Fruit fly (Drosophila melanogaster): Measurements from ENCODE around the gene Pex11c.

dm6 chr3R:23225266-23225665 is 32.9 kb upstream of the Pex11c start:
- TF ChIP-seq kay (GFP tag; ENCODE audit: borderline replicate concordance) (peak; percentile 90), Clk (GFP tag; optimal IDR thresholded peaks at IDR 0.05) (peak; percentile 18), CG5204 (GFP tag; optimal IDR thresholded peaks at IDR 0.05) (no peak), Hr96 (GFP tag; optimal IDR thresholded peaks at IDR 0.05) (peak; percentile 59), CG14711 (tag; optimal IDR thresholded peaks at IDR 0.05) (peak; percentile 12), pad (GFP tag; optimal IDR thresholded peaks at IDR 0.05) (peak; percentile 9), Crg-1 (GFP tag; optimal IDR thresholded peaks at IDR 0.05) (peak; percentile 57), CG33017 (tag; optimal IDR thresholded peaks at IDR 0.05) (peak; percentile 12), CG1620 (GFP tag; optimal IDR thresholded peaks at IDR 0.05) (peak; percentile 52)

Data from whole organism, adult.